Worm (Caenorhabditis elegans) whole organism, midembryonic: ENCODE results near the gene C36H8.1.

Source experiments
- T22C8.4 ChIP-seq: fragments of 200-800 bp; sonication (Bioruptor generic); IDR thresholded peaks from 2 replicates; pipeline ENCODE4 v1.3.6; 2022; ENCODE audit warnings: missing genetic modification characterization, missing compliant biosample characterization
- cog-1 ChIP-seq: sonication (generic microtip); optimal IDR thresholded peaks from 2 replicates; lab custom pipeline; 2016; ENCODE audit warnings: missing genetic modification characterization, missing compliant biosample characterization
- flt-1 ChIP-seq: fragments of 200-800 bp; sonication (Bioruptor generic); IDR thresholded peaks from 2 replicates; pipeline ENCODE4 v1.3.6; 2022; ENCODE audit warnings: missing genetic modification characterization, missing compliant biosample characterization
- klf-2 ChIP-seq: fragments of 200-800 bp; sonication (Bioruptor generic); conservative IDR thresholded peaks from 2 replicates; pipeline ENCODE4 v1.3.6; 2022; ENCODE audit warnings: missing genetic modification reagents, missing genetic modification characterization, missing compliant biosample characterization
- med-1 ChIP-seq: sonication (generic microtip); optimal IDR thresholded peaks from 2 replicates; lab custom pipeline; 2017; ENCODE audit warnings: missing genetic modification characterization, mild to moderate bottlenecking, missing compliant biosample characterization, antibody characterized with exemption, missing genetic modification reagents; ENCODE audit not compliant: insufficient read depth
- ref-1 ChIP-seq: fragments of 200-800 bp; sonication (Bioruptor generic); conservative IDR thresholded peaks from 2 replicates; pipeline ENCODE4 v1.3.6; 2022; ENCODE audit warnings: missing genetic modification reagents, missing genetic modification characterization, missing compliant biosample characterization
- tab-1 ChIP-seq: fragments of 200-800 bp; sonication (Bioruptor generic); IDR thresholded peaks from 2 replicates; pipeline ENCODE4 v1.3.6; 2022; ENCODE audit warnings: missing genetic modification characterization, missing compliant biosample characterization
- ztf-23 ChIP-seq: fragments of 200-800 bp; sonication (Bioruptor generic); IDR thresholded peaks from 2 replicates; pipeline ENCODE4 v1.3.6; 2022; ENCODE audit warnings: missing genetic modification reagents, missing genetic modification characterization, missing compliant biosample characterization
- ztf-29 ChIP-seq: fragments of 200-800 bp; sonication (Bioruptor generic); IDR thresholded peaks from 2 replicates; pipeline ENCODE4 v1.3.6; 2022; ENCODE audit warnings: missing genetic modification reagents, missing genetic modification characterization, missing compliant biosample characterization

Gene C36H8.1

ce11 chrIV:12731503-12731902, 13.1 kb downstream of the C36H8.1 start:
- TF ChIP-seq ztf-29 (GFP tag; lab: Robert Waterston, UW) (0 out of 2 replicates have a peak, but pooled peaks have one; percentile 11), T22C8.4 (GFP tag; lab: Robert Waterston, UW) (0 out of 2 replicates have a peak, but pooled peaks have one; percentile 25), ref-1 (GFP tag; lab: Robert Waterston, UW) (peak; percentile 18; the same call in 1 of the 2 replicates)

- 0 out of 2 replicates have a peak, but pooled peaks have one; percentile 44 for TF ChIP-seq tab-1 (GFP tag; lab: Robert Waterston, UW)
- peak; percentile 46; the same call in 1 of the 2 replicates for TF ChIP-seq ztf-23 (GFP tag; lab: Robert Waterston, UW)
Observed at ce11 chrIV:12730624-12731023, 14.0 kb downstream of the C36H8.1 start.

- no peak for TF ChIP-seq klf-2 (GFP tag; lab: Robert Waterston, UW)
Observed at ce11 chrIV:12728162-12728561, 16.5 kb downstream of the C36H8.1 start.

- TF ChIP-seq tab-1 (GFP tag; lab: Robert Waterston, UW), result no peak
Observed at ce11 chrIV:12725925-12726324, 18.7 kb downstream of the C36H8.1 start.

- TF ChIP-seq klf-2 (GFP tag; lab: Robert Waterston, UW) (no peak), tab-1 (GFP tag; lab: Robert Waterston, UW) (no peak), ztf-23 (GFP tag; lab: Robert Waterston, UW) (no peak)
Observed at ce11 chrIV:12725228-12725627, 19.4 kb downstream of the C36H8.1 start.

- no peak for TF ChIP-seq flt-1
- TF ChIP-seq ztf-23 (GFP tag; lab: Robert Waterston, UW), result peak; percentile 65; the same call in 1 of the 2 replicates
- 0 out of 2 replicates have a peak, but pooled peaks have one; percentile 10 for TF ChIP-seq klf-2 (GFP tag; lab: Robert Waterston, UW)
- TF ChIP-seq cog-1 (tag; lab: Kevin White, UChicago), result peak; percentile 38
Observed at ce11 chrIV:12724641-12725040, 20.0 kb downstream of the C36H8.1 start, which contains the start of the genes T23F6.3 and rbd-1. TSS of gene T23F6.3 (minus strand) at chrIV:12724760. TSS of gene rbd-1 (plus strand) at chrIV:12724986.

ce11 chrIV:12721106-12721505, 23.5 kb downstream of the C36H8.1 start, which contains the start of gene T23F6.2:
TSS of gene T23F6.2 (plus strand) at chrIV:12721356.
- TF ChIP-seq ztf-23 (GFP tag; lab: Robert Waterston, UW) (no peak), med-1 (GFP tag; lab: Kevin White, UChicago) (no peak), flt-1 (no peak), ztf-29 (GFP tag; lab: Robert Waterston, UW) (no peak), T22C8.4 (GFP tag; lab: Robert Waterston, UW) (no peak), klf-2 (GFP tag; lab: Robert Waterston, UW) (no peak), tab-1 (GFP tag; lab: Robert Waterston, UW) (no peak), cog-1 (tag; lab: Kevin White, UChicago) (no peak), ref-1 (GFP tag; lab: Robert Waterston, UW) (no peak)

- TF ChIP-seq ref-1 (GFP tag; lab: Robert Waterston, UW) (no peak), ztf-29 (GFP tag; lab: Robert Waterston, UW) (no peak), T22C8.4 (GFP tag; lab: Robert Waterston, UW) (no peak), flt-1 (no peak), med-1 (GFP tag; lab: Kevin White, UChicago) (no peak), klf-2 (GFP tag; lab: Robert Waterston, UW) (no peak)
Observed at ce11 chrIV:12719664-12720063, 24.9 kb downstream of the C36H8.1 start, which contains the start of gene idpp-7. TSS of gene idpp-7 (plus strand) at chrIV:12719964.

ce11 chrIV:12717531-12717930, 27.1 kb downstream of the C36H8.1 start, which contains the start of gene C27D8.1:
TSS of gene C27D8.1 (plus strand) at chrIV:12717831.
- no peak for TF ChIP-seq tab-1 (GFP tag; lab: Robert Waterston, UW)
- TF ChIP-seq cog-1 (tag; lab: Kevin White, UChicago), result no peak
- TF ChIP-seq T22C8.4 (GFP tag; lab: Robert Waterston, UW), result no peak
- no peak for TF ChIP-seq ref-1 (GFP tag; lab: Robert Waterston, UW)
- TF ChIP-seq ztf-23 (GFP tag; lab: Robert Waterston, UW), result no peak
- TF ChIP-seq ztf-29 (GFP tag; lab: Robert Waterston, UW), result no peak
- TF ChIP-seq med-1 (GFP tag; lab: Kevin White, UChicago), result no peak
- no peak for TF ChIP-seq klf-2 (GFP tag; lab: Robert Waterston, UW)
- TF ChIP-seq flt-1, result no peak

- TF ChIP-seq tab-1 (GFP tag; lab: Robert Waterston, UW) (no peak), ztf-29 (GFP tag; lab: Robert Waterston, UW) (no peak), cog-1 (tag; lab: Kevin White, UChicago) (no peak), ref-1 (GFP tag; lab: Robert Waterston, UW) (no peak), flt-1 (no peak), med-1 (GFP tag; lab: Kevin White, UChicago) (no peak), ztf-23 (GFP tag; lab: Robert Waterston, UW) (no peak), klf-2 (GFP tag; lab: Robert Waterston, UW) (no peak), T22C8.4 (GFP tag; lab: Robert Waterston, UW) (no peak)
Observed at ce11 chrIV:12715947-12716382, 28.6 kb downstream of the C36H8.1 start.

- TF ChIP-seq flt-1, result no peak
- TF ChIP-seq ztf-29 (GFP tag; lab: Robert Waterston, UW), result no peak
- TF ChIP-seq klf-2 (GFP tag; lab: Robert Waterston, UW), result no peak
- TF ChIP-seq med-1 (GFP tag; lab: Kevin White, UChicago), result no peak
- no peak for TF ChIP-seq tab-1 (GFP tag; lab: Robert Waterston, UW)
Observed at ce11 chrIV:12711644-12712043, 33.0 kb downstream of the C36H8.1 start, which contains the start of gene C27D8.3. TSS of gene C27D8.3 (minus strand) at chrIV:12711744.
